Fruit fly (Drosophila melanogaster) whole organism, embryonic: ENCODE results near the gene Pvf1.

Experiments used
- Bgb ChIP-seq: fragments of 200-800 bp; sonication (Bioruptor generic); IDR thresholded peaks from 2 replicates; pipeline ENCODE4 v1.3.6; 2022; ENCODE audit warnings: missing biosample characterization, missing genetic modification characterization; ENCODE audit not compliant: partially characterized antibody
- Blimp-1 ChIP-seq: fragments of 200-800 bp; sonication (Bioruptor generic); optimal IDR thresholded peaks from 3 replicates; lab custom pipeline; 2018; ENCODE audit warnings: missing biosample characterization, missing genetic modification characterization, mild to moderate bottlenecking, moderate library complexity, missing genetic modification reagents
- CG10462 ChIP-seq: fragments of 200-800 bp; sonication (Bioruptor generic); optimal IDR thresholded peaks from 2 replicates; lab custom pipeline; 2016; ENCODE audit warnings: missing biosample characterization, missing genetic modification characterization
- CG11696 ChIP-seq: fragments of 200-800 bp; sonication (Bioruptor generic); IDR thresholded peaks from 2 replicates; pipeline ENCODE4 v1.3.6; 2022; ENCODE audit warnings: missing biosample characterization, missing genetic modification characterization
- CG12071 ChIP-seq: fragments of 200-800 bp; sonication (Bioruptor generic); optimal IDR thresholded peaks from 3 replicates; lab custom pipeline; 2018; ENCODE audit warnings: missing biosample characterization, mild to moderate bottlenecking, missing genetic modification characterization
- CG12219 ChIP-seq: fragments of 200-800 bp; sonication (Bioruptor generic); optimal IDR thresholded peaks from 3 replicates; lab custom pipeline; 2018; ENCODE audit warnings: missing biosample characterization, mild to moderate bottlenecking, missing genetic modification characterization
- CG13894 ChIP-seq: fragments of 200-800 bp; sonication (Bioruptor generic); optimal IDR thresholded peaks from 3 replicates; lab custom pipeline; 2018; ENCODE audit warnings: missing biosample characterization, mild to moderate bottlenecking, missing genetic modification characterization, moderate library complexity
- CG14710 ChIP-seq: fragments of 200-800 bp; sonication (Bioruptor generic); optimal IDR thresholded peaks from 3 replicates; lab custom pipeline; 2019; ENCODE audit warnings: missing biosample characterization, mild to moderate bottlenecking, missing genetic modification characterization, moderate library complexity
- CG15479 ChIP-seq: fragments of 200-800 bp; sonication (Bioruptor generic); optimal IDR thresholded peaks from 3 replicates; lab custom pipeline; 2019; ENCODE audit warnings: missing biosample characterization, mild to moderate bottlenecking, missing genetic modification characterization, moderate library complexity
- CG15696 ChIP-seq: fragments of 200-800 bp; sonication (Bioruptor generic); optimal IDR thresholded peaks from 2 replicates; lab custom pipeline; 2019; ENCODE audit warnings: missing biosample characterization, mild to moderate bottlenecking, missing genetic modification characterization, moderate library complexity
- CG1603 ChIP-seq: fragments of 200-800 bp; sonication (Bioruptor generic); optimal IDR thresholded peaks from 2 replicates; lab custom pipeline; 2019; ENCODE audit warnings: missing biosample characterization, mild to moderate bottlenecking, missing genetic modification characterization, moderate library complexity
- CG16813 ChIP-seq: fragments of 200-800 bp; sonication (Bioruptor generic); IDR thresholded peaks from 3 replicates; pipeline ENCODE4 v1.3.6; 2022; ENCODE audit warnings: missing biosample characterization, missing genetic modification characterization; ENCODE audit not compliant: partially characterized antibody
- CG17385 ChIP-seq: fragments of 200-800 bp; sonication (Bioruptor generic); optimal IDR thresholded peaks from 3 replicates; lab custom pipeline; 2018; ENCODE audit warnings: missing biosample characterization, mild to moderate bottlenecking, missing genetic modification characterization
- CG2116 ChIP-seq: fragments of 200-800 bp; sonication (Bioruptor generic); optimal IDR thresholded peaks from 3 replicates; lab custom pipeline; 2018; ENCODE audit warnings: missing biosample characterization, mild to moderate bottlenecking, missing genetic modification characterization
- CG4282 ChIP-seq: fragments of 200-800 bp; sonication (Bioruptor generic); optimal IDR thresholded peaks from 2 replicates; lab custom pipeline; 2016; ENCODE audit warnings: missing biosample characterization, missing genetic modification characterization
- CG5953 ChIP-seq: fragments of 200-800 bp; sonication (Bioruptor generic); IDR thresholded peaks from 2 replicates; pipeline ENCODE4 v1.3.6; 2022; ENCODE audit warnings: missing biosample characterization, missing genetic modification characterization
- CG6854 ChIP-seq: fragments of 200-800 bp; sonication (Bioruptor generic); optimal IDR thresholded peaks from 3 replicates; lab custom pipeline; 2017; ENCODE audit warnings: missing biosample characterization, mild to moderate bottlenecking, missing genetic modification characterization
- CG7271 ChIP-seq: fragments of 200-800 bp; sonication (Bioruptor generic); optimal IDR thresholded peaks from 2 replicates; lab custom pipeline; 2018; ENCODE audit warnings: missing biosample characterization, mild to moderate bottlenecking, missing genetic modification characterization, moderate library complexity
- CG7839 ChIP-seq: fragments of 200-800 bp; sonication (Bioruptor generic); optimal IDR thresholded peaks from 3 replicates; lab custom pipeline; 2018; ENCODE audit warnings: missing biosample characterization, mild to moderate bottlenecking, missing genetic modification characterization, moderate library complexity
- CoRest ChIP-seq: fragments of 200-800 bp; sonication (Bioruptor generic); optimal IDR thresholded peaks from 3 replicates; lab custom pipeline; 2018; ENCODE audit warnings: missing biosample characterization, mild to moderate bottlenecking, missing genetic modification characterization, moderate library complexity
- D19B ChIP-seq: fragments of 200-800 bp; sonication (Bioruptor generic); optimal IDR thresholded peaks from 2 replicates; lab custom pipeline; 2017; ENCODE audit warnings: missing biosample characterization, mild to moderate bottlenecking, missing genetic modification characterization
- Dek ChIP-seq: fragments of 200-800 bp; sonication (Bioruptor generic); optimal IDR thresholded peaks from 3 replicates; lab custom pipeline; 2019; ENCODE audit warnings: missing biosample characterization, mild to moderate bottlenecking, missing genetic modification characterization, moderate library complexity
- Elba2 ChIP-seq: fragments of 200-800 bp; sonication (Bioruptor generic); optimal IDR thresholded peaks from 3 replicates; lab custom pipeline; 2016; ENCODE audit warnings: missing biosample characterization, missing genetic modification characterization
- Ets65A ChIP-seq: fragments of 200-800 bp; sonication (Bioruptor generic); peaks from one replicate; lab custom pipeline; 2016; ENCODE audit warnings: missing biosample characterization, missing genetic modification characterization
- Gug ChIP-seq: fragments of 200-800 bp; sonication (Bioruptor generic); IDR thresholded peaks from 4 replicates; pipeline ENCODE4 v1.3.6; 2022; ENCODE audit warnings: missing biosample characterization, missing genetic modification characterization
- Jarid2 ChIP-seq: fragments of 200-800 bp; sonication (Bioruptor generic); optimal IDR thresholded peaks from 3 replicates; lab custom pipeline; 2017; ENCODE audit warnings: mild to moderate bottlenecking, missing biosample characterization, missing genetic modification reagents, missing genetic modification characterization
- Lpt ChIP-seq: fragments of >200 bp; optimal IDR thresholded peaks from 2 replicates; lab custom pipeline; 2018; ENCODE audit warnings: missing biosample characterization, missing genetic modification characterization
- MTF-1 ChIP-seq: fragments of 200-800 bp; sonication (Bioruptor generic); optimal IDR thresholded peaks from 2 replicates; lab custom pipeline; 2018; ENCODE audit warnings: missing biosample characterization, mild to moderate bottlenecking, missing genetic modification characterization, borderline replicate concordance
- Max ChIP-seq: fragments of 200-800 bp; sonication (Bioruptor generic); optimal IDR thresholded peaks from 2 replicates; lab custom pipeline; 2016; ENCODE audit warnings: missing biosample characterization, mild to moderate bottlenecking, missing genetic modification characterization
- NFAT ChIP-seq: fragments of 200-800 bp; sonication (Bioruptor generic); IDR thresholded peaks from 2 replicates; pipeline ENCODE4 v1.3.6; 2022; ENCODE audit warnings: missing biosample characterization, missing genetic modification characterization
- Ravus ChIP-seq: fragments of 200-800 bp; sonication (Bioruptor generic); IDR thresholded peaks from 2 replicates; pipeline ENCODE4 v1.3.6; 2022; ENCODE audit warnings: missing biosample characterization, missing genetic modification characterization
- Ssrp ChIP-seq: fragments of 200-800 bp; sonication (Bioruptor generic); optimal IDR thresholded peaks from 2 replicates; lab custom pipeline; 2018; ENCODE audit warnings: missing biosample characterization, mild to moderate bottlenecking, missing genetic modification characterization, moderate library complexity
- btn ChIP-seq: fragments of 200-800 bp; sonication (Bioruptor generic); optimal IDR thresholded peaks from 2 replicates; lab custom pipeline; 2016; ENCODE audit warnings: missing biosample characterization, missing genetic modification characterization
- chn ChIP-seq: fragments of 200-800 bp; sonication (Bioruptor generic); optimal IDR thresholded peaks from 2 replicates; lab custom pipeline; 2016; ENCODE audit warnings: missing biosample characterization, missing genetic modification characterization
- corto ChIP-seq: fragments of 200-800 bp; sonication (Bioruptor generic); optimal IDR thresholded peaks from 2 replicates; lab custom pipeline; 2016; ENCODE audit warnings: missing biosample characterization, mild to moderate bottlenecking, missing genetic modification characterization, moderate library complexity
- crp ChIP-seq, 2 experiments: fragments of 200-800 bp; sonication (Bioruptor generic); optimal IDR thresholded peaks; 2 replicates in 1 of 2; 3 replicates in 1 of 2; lab custom pipeline; 2017; ENCODE audit warnings: missing biosample characterization in 2 of 2, missing genetic modification characterization in 2 of 2, mild to moderate bottlenecking in 1 of 2, moderate library complexity in 1 of 2
- dmrt99B ChIP-seq: fragments of 200-800 bp; sonication (Bioruptor generic); optimal IDR thresholded peaks from 2 replicates; lab custom pipeline; 2018; ENCODE audit warnings: missing biosample characterization, mild to moderate bottlenecking, missing genetic modification characterization, moderate library complexity
- exex ChIP-seq: fragments of 200-800 bp; sonication (Bioruptor generic); optimal IDR thresholded peaks from 4 replicates; lab custom pipeline; 2018; ENCODE audit warnings: missing biosample characterization, mild to moderate bottlenecking, missing genetic modification characterization, moderate library complexity
- gem ChIP-seq: fragments of 200-800 bp; sonication (Bioruptor generic); optimal IDR thresholded peaks from 2 replicates; lab custom pipeline; 2019; ENCODE audit warnings: missing biosample characterization, mild to moderate bottlenecking, missing genetic modification characterization, moderate library complexity
- gfzf ChIP-seq: fragments of 200-800 bp; sonication (Bioruptor generic); optimal IDR thresholded peaks from 2 replicates; lab custom pipeline; 2016; ENCODE audit warnings: missing biosample characterization, mild to moderate bottlenecking, missing genetic modification characterization, moderate library complexity
- hth ChIP-seq: fragments of >200 bp; optimal IDR thresholded peaks from 2 replicates; lab custom pipeline; 2017; ENCODE audit warnings: inconsistent platforms
- ken ChIP-seq: fragments of 200-800 bp; sonication (Bioruptor generic); IDR thresholded peaks from 3 replicates; pipeline ENCODE4 v1.3.6; 2022; ENCODE audit warnings: missing biosample characterization, missing genetic modification characterization
- lilli ChIP-seq: fragments of 200-800 bp; sonication (Bioruptor generic); optimal IDR thresholded peaks from 3 replicates; lab custom pipeline; 2016; ENCODE audit warnings: missing biosample characterization, missing genetic modification characterization
- nom ChIP-seq: fragments of 200-800 bp; sonication (Bioruptor generic); optimal IDR thresholded peaks from 2 replicates; lab custom pipeline; 2017; ENCODE audit warnings: missing biosample characterization, missing genetic modification characterization, mild to moderate bottlenecking, moderate library complexity, missing genetic modification reagents
- p53 ChIP-seq: fragments of 200-800 bp; sonication (Bioruptor generic); optimal IDR thresholded peaks from 2 replicates; lab custom pipeline; 2016; ENCODE audit warnings: missing biosample characterization, missing genetic modification characterization
- pzg ChIP-seq: fragments of 200-800 bp; sonication (Bioruptor generic); optimal IDR thresholded peaks from 3 replicates; lab custom pipeline; 2018; ENCODE audit warnings: missing biosample characterization, mild to moderate bottlenecking, missing genetic modification characterization, moderate library complexity
- sens ChIP-seq: fragments of 200-800 bp; sonication (Bioruptor generic); peaks from one replicate; lab custom pipeline; 2016; ENCODE audit warnings: missing biosample characterization, missing genetic modification characterization
- sna ChIP-seq: fragments of 200-800 bp; sonication (Bioruptor generic); IDR thresholded peaks from 2 replicates; pipeline ENCODE4 v1.3.6; 2022; ENCODE audit warnings: missing biosample characterization, missing genetic modification characterization; ENCODE audit not compliant: partially characterized antibody
- stwl ChIP-seq: fragments of 200-800 bp; sonication (Bioruptor generic); optimal IDR thresholded peaks from 3 replicates; lab custom pipeline; 2018; ENCODE audit warnings: missing biosample characterization, mild to moderate bottlenecking, missing genetic modification characterization, moderate library complexity
- trh ChIP-seq: fragments of 200-800 bp; sonication (Bioruptor generic); optimal IDR thresholded peaks from 2 replicates; lab custom pipeline; 2016; ENCODE audit warnings: missing biosample characterization, missing genetic modification characterization
- unc-4 ChIP-seq: fragments of 200-800 bp; sonication (Bioruptor generic); IDR thresholded peaks from 2 replicates; pipeline ENCODE4 v1.3.6; 2022; ENCODE audit warnings: missing biosample characterization, missing genetic modification characterization; ENCODE audit not compliant: partially characterized antibody

Gene Pvf1

dm6 chrX:18834399-18834798 is 1.9 kb downstream of the Pvf1 start (continued):
- peak; percentile 23; the same call in 1 of the 4 replicates for TF ChIP-seq Gug (GFP tag; lab: Robert Waterston, UW)
- TF ChIP-seq Ets65A (GFP tag; lab: Kevin White, UChicago), result peak; percentile 71
- TF ChIP-seq CG14710, result no peak
- no peak for TF ChIP-seq CG7271 (tag; lab: Kevin White, UChicago)
- TF ChIP-seq NFAT (GFP tag; lab: Robert Waterston, UW), result no peak
- no peak for TF ChIP-seq CG5953
- TF ChIP-seq lilli (GFP tag; lab: Kevin White, UChicago), result peak; percentile 50
- no peak for TF ChIP-seq hth
- TF ChIP-seq Lpt (GFP tag; lab: Kevin White, UChicago), result no peak
- TF ChIP-seq pzg (GFP tag; lab: Kevin White, UChicago), result no peak
- TF ChIP-seq Ssrp (tag; lab: Kevin White, UChicago), result no peak
- no peak for TF ChIP-seq CG13894
- no peak for TF ChIP-seq CG15479 (GFP tag; lab: Kevin White, UChicago)
- no peak for TF ChIP-seq trh
- TF ChIP-seq CG12219 (GFP tag; lab: Kevin White, UChicago), result no peak
- TF ChIP-seq ken (GFP tag; lab: Robert Waterston, UW), result no peak
- TF ChIP-seq nom (GFP tag; lab: Kevin White, UChicago), result no peak
- TF ChIP-seq exex, result no peak
- TF ChIP-seq chn (GFP tag; lab: Kevin White, UChicago), result no peak
- no peak for TF ChIP-seq Jarid2 (GFP tag; lab: Kevin White, UChicago)
- no peak for TF ChIP-seq btn (GFP tag; lab: Kevin White, UChicago)
- TF ChIP-seq gem (tag; lab: Kevin White, UChicago), result peak; percentile 6
- TF ChIP-seq CG12071 (GFP tag; lab: Kevin White, UChicago), result peak; percentile 7
- no peak for TF ChIP-seq CG6854 (GFP tag; lab: Kevin White, UChicago)
- no peak for TF ChIP-seq Elba2
- no peak for TF ChIP-seq Ravus (GFP tag; lab: Robert Waterston, UW)
- TF ChIP-seq crp (GFP tag; optimal IDR thresholded peaks at IDR 0.05; lab: Kevin White, UChicago), result no peak
- peak; percentile 27 for TF ChIP-seq CG1603 (tag; lab: Kevin White, UChicago)
- TF ChIP-seq sens, result peak; percentile 82
- no peak for TF ChIP-seq CoRest (tag; lab: Kevin White, UChicago)
- TF ChIP-seq Blimp-1, result peak; percentile 6
- peak; percentile 0 for TF ChIP-seq Max (GFP tag; lab: Kevin White, UChicago)
- TF ChIP-seq CG4282 (GFP tag; lab: Kevin White, UChicago), result no peak
- peak; percentile 51 for TF ChIP-seq dmrt99B (tag; lab: Kevin White, UChicago)
- TF ChIP-seq CG2116 (GFP tag; lab: Kevin White, UChicago), result no peak
- no peak for TF ChIP-seq stwl
- peak; percentile 10 for TF ChIP-seq corto
- no peak for TF ChIP-seq CG17385 (GFP tag; lab: Kevin White, UChicago)
- TF ChIP-seq unc-4 (GFP tag; lab: Robert Waterston, UW), result no peak
- peak; percentile 44 for TF ChIP-seq CG7839 (tag; lab: Kevin White, UChicago)
- TF ChIP-seq D19B (GFP tag; lab: Kevin White, UChicago), result peak; percentile 87
- no peak for TF ChIP-seq Bgb (GFP tag; lab: Robert Waterston, UW)
- TF ChIP-seq CG16813 (GFP tag; lab: Robert Waterston, UW), result no peak
- TF ChIP-seq CG11696 (GFP tag; lab: Robert Waterston, UW), result no peak
- no peak for TF ChIP-seq CG10462
- TF ChIP-seq Dek (tag; lab: Kevin White, UChicago), result no peak
- no peak for TF ChIP-seq MTF-1 (GFP tag; lab: Kevin White, UChicago)
- no peak for TF ChIP-seq p53 (GFP tag; lab: Kevin White, UChicago)
- no peak for TF ChIP-seq gfzf (GFP tag; lab: Kevin White, UChicago)
- TF ChIP-seq CG15696, result no peak
- TF ChIP-seq sna (GFP tag; lab: Robert Waterston, UW), result no peak
